Worm (Caenorhabditis elegans) whole organism, L4/young adult: Measurements from ENCODE around the gene R04A9.7.

Experiments
- W03F9.2 ChIP-seq: fragments of 150-350 bp; optimal IDR thresholded peaks from 2 replicates; lab custom pipeline; 2014; ENCODE audit warnings: missing biosample characterization, missing genetic modification characterization
- him-1 ChIP-seq: sonication (generic microtip); optimal IDR thresholded peaks from 2 replicates; lab custom pipeline; 2016; ENCODE audit warnings: missing genotype, missing genetic modification reagents, missing genetic modification characterization, missing compliant biosample characterization

- TF ChIP-seq W03F9.2 (tag; lab: Kevin White, UChicago): no peak
- no peak for TF ChIP-seq him-1 (tag; lab: Kevin White, UChicago)
These were observed at the start of gene R04A9.7 for ce11 chrX:394709-395108.
